Fruit fly (Drosophila melanogaster) whole organism, pupa: ENCODE data around the gene Mvl.

Experiments used
- CG12605 ChIP-seq: fragments of 200-800 bp; sonication (Bioruptor generic); IDR thresholded peaks from 2 replicates; pipeline ENCODE4 v1.3.6; 2022; ENCODE audit warnings: missing biosample characterization, missing genetic modification characterization
- CG15710 ChIP-seq: fragments of 200-800 bp; sonication (Bioruptor generic); optimal IDR thresholded peaks from 2 replicates; lab custom pipeline; 2018; ENCODE audit warnings: missing biosample characterization, mild to moderate bottlenecking, missing genetic modification characterization, moderate library complexity
- CG32121 ChIP-seq: fragments of 200-800 bp; sonication (Bioruptor generic); IDR thresholded peaks from 2 replicates; pipeline ENCODE4 v1.3.6; 2022; ENCODE audit warnings: missing biosample characterization, missing genetic modification characterization
- CG8159 ChIP-seq: fragments of 200-800 bp; sonication (Bioruptor generic); optimal IDR thresholded peaks from 3 replicates; lab custom pipeline; 2018; ENCODE audit warnings: missing biosample characterization, mild to moderate bottlenecking, missing genetic modification characterization, moderate library complexity
- CG8301 ChIP-seq: fragments of 200-800 bp; sonication (Bioruptor generic); optimal IDR thresholded peaks from 2 replicates; lab custom pipeline; 2018; ENCODE audit warnings: missing biosample characterization, mild to moderate bottlenecking, missing genetic modification characterization
- Pif1A ChIP-seq: fragments of 200-800 bp; sonication (Bioruptor generic); optimal IDR thresholded peaks from 3 replicates; lab custom pipeline; 2016; ENCODE audit warnings: missing biosample characterization, missing genetic modification characterization
- Snoo ChIP-seq: fragments of 200-800 bp; sonication (Bioruptor generic); optimal IDR thresholded peaks from 3 replicates; lab custom pipeline; 2017; ENCODE audit warnings: missing biosample characterization, mild to moderate bottlenecking, missing genetic modification characterization, inconsistent platforms
- fd96Ca ChIP-seq: fragments of 200-800 bp; sonication (Bioruptor generic); IDR thresholded peaks from 3 replicates; pipeline ENCODE4 v1.3.6; 2022; ENCODE audit warnings: missing biosample characterization, missing genetic modification characterization
- rn ChIP-seq: fragments of 200-800 bp; sonication (Bioruptor generic); IDR thresholded peaks from 2 replicates; pipeline ENCODE4 v1.3.6; 2022; ENCODE audit warnings: missing biosample characterization, missing genetic modification characterization

DNA sequence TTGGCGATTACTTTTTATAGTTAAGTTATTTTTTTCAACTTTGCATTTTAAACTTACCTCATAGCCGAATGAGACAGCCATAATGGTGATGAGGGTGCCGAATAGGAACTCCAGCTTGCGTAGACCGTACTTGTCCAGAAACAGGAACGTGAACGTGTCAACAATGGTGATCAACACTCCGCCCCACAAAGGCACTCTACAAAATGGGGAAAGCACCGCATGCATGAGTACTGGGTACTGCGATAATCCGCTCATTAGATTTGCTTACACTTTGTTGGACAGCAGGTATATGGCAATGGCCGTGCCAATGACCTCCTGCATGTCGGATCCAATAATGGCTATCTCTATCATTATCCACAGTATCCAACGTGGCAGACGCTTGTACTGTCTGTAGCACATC lies 3.1 kb downstream of the Mvl start:
- TF ChIP-seq Snoo (tag; lab: Kevin White, UChicago), result no peak
- TF ChIP-seq CG8301, result no peak
- TF ChIP-seq CG8159 (tag; lab: Kevin White, UChicago), result no peak
- no peak for TF ChIP-seq CG15710 (tag; lab: Kevin White, UChicago)
- TF ChIP-seq CG32121 (GFP tag; lab: Robert Waterston, UW), result no peak
- no peak for TF ChIP-seq fd96Ca
- TF ChIP-seq Pif1A (GFP tag; lab: Kevin White, UChicago), result no peak
- no peak for TF ChIP-seq CG12605 (GFP tag; lab: Robert Waterston, UW)
- TF ChIP-seq rn (GFP tag; lab: Robert Waterston, UW), result no peak
